Worm (Caenorhabditis elegans) whole organism, L3 larva: ENCODE data around the gene T05G5.5.

Experiments
- ZK546.5 ChIP-seq: sonication (generic microtip); optimal IDR thresholded peaks from 2 replicates; lab custom pipeline; 2017; ENCODE audit warnings: missing biosample characterization, missing genetic modification characterization
- ama-1 ChIP-seq: fragments of 150-350 bp; optimal IDR thresholded peaks from 2 replicates; lab custom pipeline; 2018
- ceh-28 ChIP-seq: fragments of 150-350 bp; optimal IDR thresholded peaks from 2 replicates; lab custom pipeline; 2014; ENCODE audit warnings: missing biosample characterization, missing genetic modification reagents, missing genetic modification characterization
- ceh-82 ChIP-seq: fragments of 150-350 bp; optimal IDR thresholded peaks from 2 replicates; lab custom pipeline; 2014; ENCODE audit warnings: missing biosample characterization, missing genetic modification characterization
- ceh-9 ChIP-seq: sonication (generic microtip); optimal IDR thresholded peaks from 2 replicates; lab custom pipeline; 2018; ENCODE audit warnings: missing biosample characterization, missing genetic modification characterization
- egl-27 ChIP-seq: sonication (generic microtip); optimal IDR thresholded peaks from 4 replicates; lab custom pipeline; 2017; ENCODE audit warnings: missing biosample characterization, missing genetic modification reagents, missing genetic modification characterization
- egl-5 ChIP-seq: fragments of 150-350 bp; optimal IDR thresholded peaks from 2 replicates; lab custom pipeline; 2017; ENCODE audit warnings: missing biosample characterization, missing genetic modification reagents, missing genetic modification characterization, inconsistent platforms
- elt-2 ChIP-seq: sonication (generic microtip); optimal IDR thresholded peaks from 2 replicates; lab custom pipeline; 2016; ENCODE audit warnings: missing genetic modification reagents, mild to moderate bottlenecking, missing genetic modification characterization, missing compliant biosample characterization
- elt-3 ChIP-seq, 3 experiments: fragments of 150-350 bp in 1 of 3; sonication (generic microtip) in 2 of 3; optimal IDR thresholded peaks; 2 replicates in 2 of 3; 4 replicates in 1 of 3; lab custom pipeline; 2014 to 2017; ENCODE audit warnings: missing biosample characterization in 3 of 3, missing genetic modification characterization in 3 of 3
- eor-1 ChIP-seq, 2 experiments: fragments of 150-350 bp; optimal IDR thresholded peaks; 2 replicates each; lab custom pipeline; 2014 to 2018; ENCODE audit warnings: missing biosample characterization in 2 of 2, missing genetic modification characterization in 2 of 2
- fkh-2 ChIP-seq: fragments of 150-350 bp; optimal IDR thresholded peaks from 2 replicates; lab custom pipeline; 2014; ENCODE audit warnings: missing biosample characterization, missing genetic modification reagents, missing genetic modification characterization
- fos-1 ChIP-seq: fragments of 150-350 bp; optimal IDR thresholded peaks from 2 replicates; lab custom pipeline; 2014; ENCODE audit warnings: missing biosample characterization, missing genetic modification characterization
- hmg-11 ChIP-seq: sonication (generic microtip); optimal IDR thresholded peaks from 2 replicates; lab custom pipeline; 2016; ENCODE audit warnings: missing genetic modification characterization, missing compliant biosample characterization
- jun-1 ChIP-seq: fragments of 150-350 bp; optimal IDR thresholded peaks from 2 replicates; lab custom pipeline; 2014; ENCODE audit warnings: missing biosample characterization, missing genetic modification reagents, missing genetic modification characterization
- lin-39 ChIP-seq: fragments of 150-350 bp; optimal IDR thresholded peaks from 2 replicates; lab custom pipeline; 2018; ENCODE audit warnings: missing biosample characterization, missing genetic modification reagents, missing genetic modification characterization
- mdl-1 ChIP-seq: fragments of 150-350 bp; optimal IDR thresholded peaks from 2 replicates; lab custom pipeline; 2014; ENCODE audit warnings: missing biosample characterization, missing genetic modification characterization
- nfya-1 ChIP-seq: sonication (generic microtip); optimal IDR thresholded peaks from 2 replicates; lab custom pipeline; 2017; ENCODE audit warnings: missing genetic modification characterization, mild to moderate bottlenecking, missing compliant biosample characterization, antibody characterized with exemption, moderate library complexity; ENCODE audit not compliant: insufficient read depth
- nhr-12 ChIP-seq: fragments of 150-350 bp; optimal IDR thresholded peaks from 2 replicates; lab custom pipeline; 2014; ENCODE audit warnings: missing biosample characterization, missing genetic modification characterization
- nhr-23 ChIP-seq: fragments of 150-350 bp; optimal IDR thresholded peaks from 2 replicates; lab custom pipeline; 2014; ENCODE audit warnings: missing biosample characterization, missing genetic modification reagents, missing genetic modification characterization
- nhr-237 ChIP-seq: fragments of 150-350 bp; optimal IDR thresholded peaks from 2 replicates; lab custom pipeline; 2014; ENCODE audit warnings: missing biosample characterization, missing genetic modification characterization
- nhr-25 ChIP-seq: sonication (generic microtip); optimal IDR thresholded peaks from 2 replicates; lab custom pipeline; 2017; ENCODE audit warnings: missing biosample characterization, missing genetic modification characterization
- nhr-67 ChIP-seq: fragments of 150-350 bp; optimal IDR thresholded peaks from 2 replicates; lab custom pipeline; 2014; ENCODE audit warnings: missing biosample characterization, missing genetic modification characterization
- nhr-76 ChIP-seq: fragments of 150-350 bp; sonication (generic microtip); optimal IDR thresholded peaks from 5 replicates; lab custom pipeline; 2014; ENCODE audit warnings: missing biosample characterization, missing genetic modification characterization
- nhr-77 ChIP-seq: fragments of 150-350 bp; optimal IDR thresholded peaks from 2 replicates; lab custom pipeline; 2014; ENCODE audit warnings: missing biosample characterization, missing genetic modification characterization
- pha-4 ChIP-seq: fragments of 150-350 bp; optimal IDR thresholded peaks from 2 replicates; lab custom pipeline; 2014; ENCODE audit warnings: missing biosample characterization, missing genetic modification reagents, missing genetic modification characterization
- pqm-1 ChIP-seq: fragments of 150-350 bp; optimal IDR thresholded peaks from 2 replicates; lab custom pipeline; 2017; ENCODE audit warnings: missing biosample characterization, missing genetic modification characterization, inconsistent platforms
- skn-1 ChIP-seq: fragments of 150-350 bp; optimal IDR thresholded peaks from 2 replicates; lab custom pipeline; 2014; ENCODE audit warnings: missing biosample characterization, missing genetic modification characterization
- snpc-4 ChIP-seq: fragments of 150-350 bp; optimal IDR thresholded peaks from 2 replicates; lab custom pipeline; 2014; ENCODE audit warnings: missing biosample characterization, missing genetic modification characterization
- tbx-2 ChIP-seq: sonication (generic microtip); optimal IDR thresholded peaks from 2 replicates; lab custom pipeline; 2016; ENCODE audit warnings: mild to moderate bottlenecking, missing genetic modification characterization, missing compliant biosample characterization
- unc-62 ChIP-seq: fragments of 150-350 bp; sonication (generic microtip); optimal IDR thresholded peaks from 4 replicates; lab custom pipeline; 2014; ENCODE audit warnings: missing biosample characterization, missing genetic modification reagents, missing genetic modification characterization
- zag-1 ChIP-seq: fragments of 150-350 bp; optimal IDR thresholded peaks from 2 replicates; lab custom pipeline; 2014; ENCODE audit warnings: missing biosample characterization, missing genetic modification characterization
- ztf-11 ChIP-seq: fragments of 150-350 bp; optimal IDR thresholded peaks from 2 replicates; lab custom pipeline; 2014; ENCODE audit warnings: missing biosample characterization, missing genetic modification characterization
- ztf-4 ChIP-seq: fragments of 150-350 bp; optimal IDR thresholded peaks from 2 replicates; lab custom pipeline; 2014; ENCODE audit warnings: missing biosample characterization, missing genetic modification characterization

T05G5.5 gene

DNA sequence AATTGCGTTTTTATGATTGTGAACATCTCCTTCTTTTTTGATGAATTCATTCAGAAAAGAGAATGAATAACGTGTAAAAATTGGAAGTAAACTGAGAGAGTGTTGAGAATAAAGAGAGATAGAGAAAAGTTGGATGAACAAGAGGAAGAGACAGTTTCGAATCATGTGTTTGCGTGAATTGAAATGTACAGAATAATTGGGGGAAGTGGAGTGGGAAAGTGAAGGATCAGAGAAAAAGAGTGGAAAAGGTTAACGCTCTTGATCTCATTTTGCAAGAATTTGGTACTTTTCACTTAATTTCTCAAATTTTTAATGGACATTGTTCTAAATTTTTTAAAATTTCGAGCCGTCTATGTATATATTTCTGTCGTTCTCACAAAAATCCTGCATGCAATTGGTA lies 17.9 kb downstream of the T05G5.5 start:
- TF ChIP-seq nhr-25 (tag; lab: Kevin White, UChicago) (peak; percentile 2), ztf-11 (tag; lab: Kevin White, UChicago) (no peak), skn-1 (tag; lab: Kevin White, UChicago) (no peak), fos-1 (no peak), nhr-23 (tag; lab: Kevin White, UChicago) (peak; percentile 63), nhr-237 (tag; lab: Kevin White, UChicago) (no peak), ceh-28 (no peak)
- TF ChIP-seq, all 47 proteins: peak for 2

DNA sequence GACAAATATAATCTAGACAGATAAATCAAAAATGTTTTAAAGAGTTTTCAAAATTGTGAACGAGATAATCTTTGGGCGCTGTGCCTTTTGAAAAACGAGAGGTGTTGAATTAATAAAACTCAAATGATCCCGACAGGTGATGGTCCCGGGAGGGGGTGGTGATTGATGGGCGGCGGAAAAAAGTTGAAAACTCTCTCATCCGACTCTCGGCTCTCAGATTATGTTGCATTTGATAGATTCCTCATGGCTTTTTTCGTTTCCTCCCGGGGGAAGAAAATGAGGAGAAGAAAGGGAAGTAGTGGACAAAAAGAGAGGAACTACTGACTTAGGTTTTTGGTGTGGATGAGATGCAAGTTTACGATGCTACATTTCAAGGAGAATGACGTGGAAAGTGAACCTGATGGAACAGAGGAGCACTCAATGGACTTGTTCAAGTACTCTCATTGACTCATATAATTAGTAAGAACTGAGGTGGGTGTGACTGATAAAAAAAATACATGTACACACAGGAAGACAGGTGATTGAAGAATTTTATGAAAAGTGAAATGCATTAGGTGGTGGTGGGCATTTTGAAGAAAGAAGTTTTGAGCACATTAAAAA lies 19.8 kb downstream of the T05G5.5 start:
- TF ChIP-seq lin-39 (peak; percentile 66), elt-3 (tag; optimal IDR thresholded peaks at IDR 0.05; lab: Kevin White, UChicago) (no peak), nhr-76 (tag; lab: Kevin White, UChicago) (no peak), nhr-12 (tag; lab: Kevin White, UChicago) (no peak), ZK546.5 (tag; lab: Kevin White, UChicago) (no peak), unc-62 (GFP tag; lab: Kevin White, UChicago) (peak; percentile 42)

DNA sequence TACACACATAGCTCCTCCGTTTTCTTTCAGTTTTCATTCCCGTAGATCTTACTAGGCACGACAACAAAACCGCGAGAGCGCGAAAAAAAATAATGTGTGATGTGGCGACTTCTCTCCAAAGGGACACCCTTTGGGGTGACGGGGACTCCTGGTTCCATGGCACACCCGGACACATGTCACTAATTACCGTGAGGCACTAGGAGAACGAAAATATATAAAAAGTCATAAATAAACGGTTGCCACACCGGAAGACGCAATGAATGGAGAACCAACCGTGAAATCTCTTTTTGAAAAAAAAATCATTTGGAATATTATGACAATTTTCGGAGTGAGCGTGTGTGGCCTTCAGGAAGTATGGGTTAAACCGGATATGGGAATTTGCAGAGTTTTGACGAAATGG lies 20.8 kb downstream of the T05G5.5 start:
- TF ChIP-seq elt-2 (tag; lab: Kevin White, UChicago) (no peak), zag-1 (no peak), ceh-82 (tag; lab: Kevin White, UChicago) (no peak), nhr-77 (tag; lab: Kevin White, UChicago) (no peak), elt-3 (tag; optimal IDR thresholded peaks at IDR 0.05; lab: Kevin White, UChicago) (no peak)

DNA sequence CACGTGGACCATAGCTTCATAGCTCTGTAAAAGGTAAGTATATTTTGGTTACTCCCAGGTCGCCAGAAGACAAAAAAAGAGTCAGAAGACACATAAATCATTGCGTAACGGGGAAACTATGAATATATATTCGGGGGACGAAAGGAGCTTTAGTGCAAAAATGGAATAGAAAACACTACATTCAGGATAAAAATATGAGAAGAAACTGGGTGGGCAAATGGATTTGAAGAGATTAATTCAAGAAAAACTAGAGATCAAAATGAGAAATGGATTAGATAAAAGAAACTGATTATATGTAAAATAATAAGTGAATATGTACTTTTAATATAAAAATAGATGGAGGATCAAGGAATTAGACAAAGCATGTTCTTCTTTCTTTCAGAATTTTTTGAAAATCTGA lies 23.8 kb downstream of the T05G5.5 start, which contains the start of gene C07A9.12:
Gene C07A9.12, minus strand, starts transcription at position 101 of the 400 bp plus-strand sequence.
- TF ChIP-seq eor-1 (tag; optimal IDR thresholded peaks at IDR 0.05; lab: Kevin White, UChicago) (no peak), mdl-1 (tag; lab: Kevin White, UChicago) (no peak), ceh-9 (tag; lab: Kevin White, UChicago) (no peak), nhr-76 (tag; lab: Kevin White, UChicago) (no peak), nhr-12 (tag; lab: Kevin White, UChicago) (no peak), hmg-11 (tag; lab: Kevin White, UChicago) (no peak), tbx-2 (tag; lab: Kevin White, UChicago) (no peak), ztf-11 (tag; lab: Kevin White, UChicago) (no peak), ztf-4 (tag; lab: Kevin White, UChicago) (no peak), jun-1 (tag; lab: Kevin White, UChicago) (no peak), nfya-1 (tag; lab: Kevin White, UChicago) (no peak), snpc-4 (no peak)

DNA sequence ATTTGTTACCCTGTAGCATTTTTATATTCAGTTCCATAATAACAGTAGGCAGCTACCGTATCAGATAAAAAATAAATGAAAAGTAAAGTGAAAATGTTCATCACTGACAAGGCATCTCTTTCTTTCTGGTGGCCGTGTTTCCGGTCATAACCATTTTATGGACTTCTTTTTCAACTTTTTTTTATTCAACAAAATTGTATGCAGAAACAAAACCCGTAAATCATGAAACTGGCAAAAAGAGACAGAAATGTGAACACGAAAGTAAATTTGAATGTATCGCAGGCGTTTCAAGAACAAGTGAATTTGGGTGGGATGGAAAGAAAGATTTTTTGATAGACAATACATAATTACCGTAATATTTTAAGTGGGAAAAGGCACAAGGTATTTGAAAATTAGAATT lies 26.1 kb downstream of the T05G5.5 start, which contains the start of gene clec-162:
Gene clec-162, minus strand, starts transcription at position 101 of the 400 bp plus-strand sequence.
- TF ChIP-seq nhr-76 (tag; lab: Kevin White, UChicago) = no peak
- no peak for TF ChIP-seq snpc-4
- no peak for TF ChIP-seq ama-1
- TF ChIP-seq ztf-4 (tag; lab: Kevin White, UChicago) = no peak
- no peak for TF ChIP-seq egl-27
- no peak for TF ChIP-seq egl-5
- no peak for TF ChIP-seq nhr-25 (tag; lab: Kevin White, UChicago)

DNA sequence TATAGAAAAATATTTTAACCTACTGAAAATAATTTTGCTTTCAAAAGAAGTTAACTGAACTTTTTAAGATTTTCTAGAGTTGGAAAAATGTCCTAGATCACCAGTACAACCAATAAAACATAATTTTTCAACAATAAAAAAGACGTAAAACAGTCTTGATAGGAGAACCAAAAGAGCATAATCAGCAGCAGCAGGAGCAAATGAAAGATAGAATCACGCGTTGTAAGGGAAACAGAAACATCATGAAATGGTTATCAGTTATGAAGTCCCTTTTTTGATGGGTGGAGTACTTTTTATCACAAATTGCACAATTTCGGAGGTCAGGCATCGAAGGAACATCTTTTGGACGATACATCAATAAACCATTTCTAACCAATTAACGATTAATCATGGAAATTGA lies 29.2 kb downstream of the T05G5.5 start:
- TF ChIP-seq elt-2 (tag; lab: Kevin White, UChicago) (peak; percentile 97), egl-27 (no peak), ama-1 (no peak), pqm-1 (tag; lab: Kevin White, UChicago) (peak; percentile 95), nhr-67 (tag; lab: Kevin White, UChicago) (no peak), fkh-2 (tag; lab: Kevin White, UChicago) (no peak), jun-1 (tag; lab: Kevin White, UChicago) (peak; percentile 16), pha-4 (tag; lab: Kevin White, UChicago) (peak; percentile 35)
